Worm (Caenorhabditis elegans) whole organism, L3 larva: ENCODE results near the gene R160.4.

Experiments used
- ZK546.5 ChIP-seq: sonication (generic microtip); optimal IDR thresholded peaks from 2 replicates; lab custom pipeline; 2017; ENCODE audit warnings: missing biosample characterization, missing genetic modification characterization
- ceh-28 ChIP-seq: fragments of 150-350 bp; optimal IDR thresholded peaks from 2 replicates; lab custom pipeline; 2014; ENCODE audit warnings: missing biosample characterization, missing genetic modification reagents, missing genetic modification characterization
- ceh-82 ChIP-seq: fragments of 150-350 bp; optimal IDR thresholded peaks from 2 replicates; lab custom pipeline; 2014; ENCODE audit warnings: missing biosample characterization, missing genetic modification characterization
- ceh-9 ChIP-seq: sonication (generic microtip); optimal IDR thresholded peaks from 2 replicates; lab custom pipeline; 2018; ENCODE audit warnings: missing biosample characterization, missing genetic modification characterization
- daf-12 ChIP-seq: fragments of 150-350 bp; optimal IDR thresholded peaks from 2 replicates; lab custom pipeline; 2014; ENCODE audit warnings: missing biosample characterization, missing genetic modification reagents, missing genetic modification characterization
- egl-27 ChIP-seq: sonication (generic microtip); optimal IDR thresholded peaks from 4 replicates; lab custom pipeline; 2017; ENCODE audit warnings: missing biosample characterization, missing genetic modification reagents, missing genetic modification characterization
- egl-5 ChIP-seq: fragments of 150-350 bp; optimal IDR thresholded peaks from 2 replicates; lab custom pipeline; 2017; ENCODE audit warnings: missing biosample characterization, missing genetic modification reagents, missing genetic modification characterization, inconsistent platforms
- elt-1 ChIP-seq: fragments of 150-350 bp; optimal IDR thresholded peaks from 2 replicates; lab custom pipeline; 2014; ENCODE audit warnings: missing biosample characterization, missing genetic modification characterization
- elt-2 ChIP-seq: sonication (generic microtip); optimal IDR thresholded peaks from 2 replicates; lab custom pipeline; 2016; ENCODE audit warnings: missing genetic modification reagents, mild to moderate bottlenecking, missing genetic modification characterization, missing compliant biosample characterization
- eor-1 ChIP-seq, 2 experiments: fragments of 150-350 bp; optimal IDR thresholded peaks; 2 replicates each; lab custom pipeline; 2014 to 2018; ENCODE audit warnings: missing biosample characterization in 2 of 2, missing genetic modification characterization in 2 of 2
- fkh-10 ChIP-seq: sonication (generic microtip); optimal IDR thresholded peaks from 2 replicates; lab custom pipeline; 2017; ENCODE audit warnings: missing biosample characterization, missing genetic modification reagents, missing genetic modification characterization
- fkh-2 ChIP-seq: fragments of 150-350 bp; optimal IDR thresholded peaks from 2 replicates; lab custom pipeline; 2014; ENCODE audit warnings: missing biosample characterization, missing genetic modification reagents, missing genetic modification characterization
- fos-1 ChIP-seq: fragments of 150-350 bp; optimal IDR thresholded peaks from 2 replicates; lab custom pipeline; 2014; ENCODE audit warnings: missing biosample characterization, missing genetic modification characterization
- hmg-11 ChIP-seq: sonication (generic microtip); optimal IDR thresholded peaks from 2 replicates; lab custom pipeline; 2016; ENCODE audit warnings: missing genetic modification characterization, missing compliant biosample characterization
- jun-1 ChIP-seq: fragments of 150-350 bp; optimal IDR thresholded peaks from 2 replicates; lab custom pipeline; 2014; ENCODE audit warnings: missing biosample characterization, missing genetic modification reagents, missing genetic modification characterization
- lin-15B ChIP-seq: fragments of 150-350 bp; optimal IDR thresholded peaks from 2 replicates; lab custom pipeline; 2014; ENCODE audit warnings: missing biosample characterization, missing genetic modification characterization
- lin-39 ChIP-seq: fragments of 150-350 bp; optimal IDR thresholded peaks from 2 replicates; lab custom pipeline; 2018; ENCODE audit warnings: missing biosample characterization, missing genetic modification reagents, missing genetic modification characterization
- lsy-12 ChIP-seq: sonication (generic microtip); optimal IDR thresholded peaks from 2 replicates; lab custom pipeline; 2016; ENCODE audit warnings: mild to moderate bottlenecking, missing genetic modification characterization, missing compliant biosample characterization
- mml-1 ChIP-seq: fragments of 150-350 bp; sonication (generic microtip); optimal IDR thresholded peaks from 3 replicates; lab custom pipeline; 2014; ENCODE audit warnings: missing biosample characterization, missing genetic modification characterization
- nhr-11 ChIP-seq: fragments of 150-350 bp; optimal IDR thresholded peaks from 2 replicates; lab custom pipeline; 2014; ENCODE audit warnings: missing biosample characterization, missing genetic modification characterization
- nhr-23 ChIP-seq: fragments of 150-350 bp; optimal IDR thresholded peaks from 2 replicates; lab custom pipeline; 2014; ENCODE audit warnings: missing biosample characterization, missing genetic modification reagents, missing genetic modification characterization
- nhr-237 ChIP-seq: fragments of 150-350 bp; optimal IDR thresholded peaks from 2 replicates; lab custom pipeline; 2014; ENCODE audit warnings: missing biosample characterization, missing genetic modification characterization
- nhr-25 ChIP-seq: sonication (generic microtip); optimal IDR thresholded peaks from 2 replicates; lab custom pipeline; 2017; ENCODE audit warnings: missing biosample characterization, missing genetic modification characterization
- nhr-43 ChIP-seq: sonication (generic microtip); optimal IDR thresholded peaks from 2 replicates; lab custom pipeline; 2016; ENCODE audit warnings: mild to moderate bottlenecking, missing genetic modification characterization, missing compliant biosample characterization; ENCODE audit not compliant: poor library complexity, severe bottlenecking
- nhr-67 ChIP-seq: fragments of 150-350 bp; optimal IDR thresholded peaks from 2 replicates; lab custom pipeline; 2014; ENCODE audit warnings: missing biosample characterization, missing genetic modification characterization
- nhr-76 ChIP-seq: fragments of 150-350 bp; sonication (generic microtip); optimal IDR thresholded peaks from 5 replicates; lab custom pipeline; 2014; ENCODE audit warnings: missing biosample characterization, missing genetic modification characterization
- nhr-77 ChIP-seq: fragments of 150-350 bp; optimal IDR thresholded peaks from 2 replicates; lab custom pipeline; 2014; ENCODE audit warnings: missing biosample characterization, missing genetic modification characterization
- pha-4 ChIP-seq: fragments of 150-350 bp; optimal IDR thresholded peaks from 2 replicates; lab custom pipeline; 2014; ENCODE audit warnings: missing biosample characterization, missing genetic modification reagents, missing genetic modification characterization
- pqm-1 ChIP-seq: fragments of 150-350 bp; optimal IDR thresholded peaks from 2 replicates; lab custom pipeline; 2017; ENCODE audit warnings: missing biosample characterization, missing genetic modification characterization, inconsistent platforms
- sea-2 ChIP-seq: fragments of 150-350 bp; sonication (generic microtip); optimal IDR thresholded peaks from 4 replicates; lab custom pipeline; 2014; ENCODE audit warnings: missing biosample characterization, missing genetic modification reagents, missing genetic modification characterization
- snpc-4 ChIP-seq: fragments of 150-350 bp; optimal IDR thresholded peaks from 2 replicates; lab custom pipeline; 2014; ENCODE audit warnings: missing biosample characterization, missing genetic modification characterization
- tbx-2 ChIP-seq: sonication (generic microtip); optimal IDR thresholded peaks from 2 replicates; lab custom pipeline; 2016; ENCODE audit warnings: mild to moderate bottlenecking, missing genetic modification characterization, missing compliant biosample characterization
- unc-39 ChIP-seq: sonication (generic microtip); optimal IDR thresholded peaks from 4 replicates; lab custom pipeline; 2017; ENCODE audit warnings: missing biosample characterization, missing genetic modification characterization
- unc-62 ChIP-seq: fragments of 150-350 bp; sonication (generic microtip); optimal IDR thresholded peaks from 4 replicates; lab custom pipeline; 2014; ENCODE audit warnings: missing biosample characterization, missing genetic modification reagents, missing genetic modification characterization
- zag-1 ChIP-seq: fragments of 150-350 bp; optimal IDR thresholded peaks from 2 replicates; lab custom pipeline; 2014; ENCODE audit warnings: missing biosample characterization, missing genetic modification characterization
- ztf-11 ChIP-seq: fragments of 150-350 bp; optimal IDR thresholded peaks from 2 replicates; lab custom pipeline; 2014; ENCODE audit warnings: missing biosample characterization, missing genetic modification characterization

Gene R160.4

DNA sequence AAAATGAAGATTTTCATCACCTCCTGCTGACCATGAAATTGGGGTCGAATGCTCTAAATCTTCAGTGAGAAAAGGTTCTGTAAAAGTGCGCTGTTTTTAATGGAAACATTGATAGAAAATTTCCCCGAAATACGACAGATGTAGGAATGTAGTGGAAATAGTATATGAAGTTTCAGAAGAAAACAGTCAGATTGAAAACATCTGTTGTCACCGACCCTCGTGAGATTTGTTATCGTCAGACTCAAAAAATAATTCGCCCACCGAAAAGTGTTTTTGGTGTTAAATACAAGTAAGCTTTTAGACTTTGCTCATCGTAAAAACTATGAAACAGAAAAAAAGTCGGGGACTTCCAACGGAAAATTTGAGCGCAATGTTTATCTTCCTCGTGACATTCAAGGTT lies 3.8 kb downstream of the R160.4 start, which contains the start of gene F14H12.8:
TSS of gene F14H12.8 (minus strand) at position 101 of the 400 bp plus-strand sequence.
- no peak for TF ChIP-seq lsy-12
- no peak for TF ChIP-seq daf-12 (tag; lab: Kevin White, UChicago)
- no peak for TF ChIP-seq tbx-2 (tag; lab: Kevin White, UChicago)
- no peak for TF ChIP-seq lin-15B
- TF ChIP-seq fos-1 (tag; lab: Kevin White, UChicago): no peak
- TF ChIP-seq eor-1 (tag; optimal IDR thresholded peaks at IDR 0.05; lab: Kevin White, UChicago): no peak
- no peak for TF ChIP-seq nhr-77 (tag; lab: Kevin White, UChicago)
- TF ChIP-seq hmg-11 (tag; lab: Kevin White, UChicago): no peak
- no peak for TF ChIP-seq pqm-1 (tag; lab: Kevin White, UChicago)
- TF ChIP-seq mml-1 (tag; lab: Kevin White, UChicago): no peak

DNA sequence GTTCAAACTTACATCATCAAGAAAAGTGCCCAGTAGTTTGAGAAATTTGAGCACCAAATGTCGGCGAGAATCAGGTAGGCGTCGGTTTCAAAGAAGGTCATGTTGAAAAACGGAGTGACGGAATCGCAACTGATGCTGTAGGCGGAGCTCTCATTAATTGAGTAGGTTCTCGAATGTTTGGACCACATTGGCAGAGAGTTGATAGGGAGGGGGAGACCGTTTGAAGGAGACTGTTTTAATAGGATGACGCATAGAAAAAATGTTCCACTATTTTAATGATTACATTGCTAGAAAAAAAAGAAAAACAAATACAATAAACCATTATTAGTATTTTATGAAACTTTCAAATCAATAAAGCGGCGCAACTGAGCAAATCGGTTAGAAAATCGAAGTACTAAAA lies 5.5 kb downstream of the R160.4 start, which contains the start of gene F14H12.17:
TSS of gene F14H12.17 (minus strand) at position 101 of the 400 bp plus-strand sequence.
- TF ChIP-seq unc-62 (GFP tag; lab: Kevin White, UChicago) (no peak), jun-1 (tag; lab: Kevin White, UChicago) (no peak), ceh-82 (tag; lab: Kevin White, UChicago) (no peak), lsy-12 (no peak), pqm-1 (tag; lab: Kevin White, UChicago) (no peak), nhr-25 (tag; lab: Kevin White, UChicago) (no peak), ceh-9 (tag; lab: Kevin White, UChicago) (no peak)

DNA sequence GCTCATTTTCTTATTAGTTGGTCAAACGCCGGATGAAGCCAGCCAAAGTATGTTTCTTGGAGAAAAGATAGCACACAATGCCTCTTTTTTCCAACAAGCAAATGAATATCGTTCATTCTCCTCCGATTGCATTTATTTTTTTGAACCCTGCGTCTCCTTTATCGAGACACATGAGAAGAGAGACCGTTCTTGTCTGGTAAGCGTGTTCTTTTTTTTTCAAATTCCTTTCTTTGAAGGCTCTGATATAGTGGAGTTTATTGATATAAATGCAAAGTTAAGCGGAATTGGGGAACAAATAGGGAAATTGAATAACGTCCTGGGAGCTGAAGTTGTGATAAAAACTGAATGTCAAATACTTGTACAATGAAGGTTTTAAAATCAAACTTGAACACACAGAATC lies 6.2 kb downstream of the R160.4 start, which contains the start of gene F14H12.7:
TSS of gene F14H12.7 (minus strand) at position 101 of the 400 bp plus-strand sequence.
- no peak for TF ChIP-seq sea-2 (GFP tag; lab: Kevin White, UChicago)
- TF ChIP-seq ceh-82 (tag; lab: Kevin White, UChicago): no peak
- no peak for TF ChIP-seq fkh-2 (tag; lab: Kevin White, UChicago)
- TF ChIP-seq zag-1: no peak
- TF ChIP-seq ztf-11 (tag; lab: Kevin White, UChicago): no peak
- TF ChIP-seq eor-1 (tag; optimal IDR thresholded peaks at IDR 0.05; lab: Kevin White, UChicago): no peak
- no peak for TF ChIP-seq ceh-9 (tag; lab: Kevin White, UChicago)
- no peak for TF ChIP-seq ceh-28 (tag; lab: Kevin White, UChicago)
- TF ChIP-seq nhr-237 (tag; lab: Kevin White, UChicago): no peak
- no peak for TF ChIP-seq elt-1
- no peak for TF ChIP-seq pha-4 (tag; lab: Kevin White, UChicago)
- TF ChIP-seq nhr-11 (tag; lab: Kevin White, UChicago): no peak
- TF ChIP-seq snpc-4: no peak
- no peak for TF ChIP-seq lin-15B

DNA sequence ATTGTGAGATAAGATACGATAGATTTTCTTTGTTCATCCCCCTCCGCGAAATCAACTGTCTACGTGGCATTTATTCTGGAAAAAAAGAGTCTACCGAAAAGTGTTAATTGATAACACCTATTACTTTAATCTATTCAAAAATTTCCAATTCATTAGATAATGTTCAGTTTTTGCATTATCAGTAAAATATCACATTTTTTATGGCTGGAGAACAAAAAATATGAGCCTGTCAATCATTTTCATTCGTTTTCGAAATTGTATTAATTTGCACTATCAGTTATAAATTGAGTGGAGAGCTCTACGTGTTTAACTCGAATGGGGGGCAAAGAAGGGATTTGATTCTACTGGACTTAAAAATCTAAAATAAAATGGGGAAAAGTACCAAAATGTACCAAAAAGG lies 9.7 kb downstream of the R160.4 start:
- TF ChIP-seq elt-2: peak; percentile 61
- no peak for TF ChIP-seq unc-39 (tag; lab: Kevin White, UChicago)
- TF ChIP-seq, all 47 proteins: peak for 1

DNA sequence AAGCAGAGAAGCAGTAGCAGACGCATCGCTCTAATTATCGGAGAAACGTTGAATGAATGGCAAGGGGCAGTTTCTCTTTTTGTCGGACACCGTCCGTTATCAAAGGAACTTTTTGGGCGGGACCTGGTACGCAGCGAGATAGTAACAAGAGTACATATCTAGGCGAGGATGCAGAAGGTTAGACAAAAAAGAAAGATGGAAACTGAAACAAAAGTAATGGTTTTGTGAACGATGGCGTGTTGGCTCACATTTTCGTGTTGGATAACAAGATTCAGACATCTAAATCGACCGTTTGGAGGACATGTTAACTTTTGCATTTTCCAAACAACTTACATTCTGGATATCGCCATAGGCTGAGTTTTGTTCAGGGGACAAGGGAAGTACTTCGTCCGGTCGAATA lies 11.2 kb downstream of the R160.4 start, which contains the start of gene F14H12.6:
TSS of gene F14H12.6 (minus strand) at position 101 of the 400 bp plus-strand sequence.
- TF ChIP-seq ceh-82 (tag; lab: Kevin White, UChicago) (no peak), egl-5 (tag; lab: Kevin White, UChicago) (no peak), fkh-10 (GFP tag; lab: Kevin White, UChicago) (no peak), hmg-11 (tag; lab: Kevin White, UChicago) (no peak), ZK546.5 (tag; lab: Kevin White, UChicago) (no peak), nhr-76 (tag; lab: Kevin White, UChicago) (no peak), lin-39 (tag; lab: Kevin White, UChicago) (no peak), nhr-77 (tag; lab: Kevin White, UChicago) (no peak), nhr-23 (tag; lab: Kevin White, UChicago) (no peak)

DNA sequence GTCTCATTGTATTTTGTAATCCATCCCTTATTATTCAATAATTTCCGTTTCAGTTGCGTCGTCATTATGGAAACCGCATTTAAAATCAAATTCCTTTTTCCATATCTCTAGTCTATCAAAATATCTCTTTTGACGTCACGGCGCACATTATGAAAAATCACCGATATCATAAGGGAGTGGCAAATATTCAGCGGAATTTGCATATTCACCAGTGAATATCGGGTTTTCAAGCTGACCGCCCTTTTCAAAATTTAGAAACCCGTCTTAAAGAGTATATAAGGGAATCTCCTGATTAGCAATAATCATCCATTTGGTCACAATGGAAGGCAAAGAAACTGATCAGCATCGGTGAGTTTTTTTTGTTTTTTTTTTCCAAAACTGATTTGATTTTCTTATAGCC lies 15.4 kb downstream of the R160.4 start, which contains the start of gene col-165:
TSS of gene col-165 (plus strand) at position 301 of the 400 bp plus-strand sequence.
- TF ChIP-seq elt-2 (no peak), ceh-9 (tag; lab: Kevin White, UChicago) (no peak), nhr-76 (tag; lab: Kevin White, UChicago) (no peak), nhr-67 (tag; lab: Kevin White, UChicago) (no peak), tbx-2 (tag; lab: Kevin White, UChicago) (no peak), pqm-1 (tag; lab: Kevin White, UChicago) (no peak), nhr-43 (tag; lab: Kevin White, UChicago) (no peak), egl-27 (no peak), fkh-10 (GFP tag; lab: Kevin White, UChicago) (no peak), ceh-28 (tag; lab: Kevin White, UChicago) (no peak), fkh-2 (tag; lab: Kevin White, UChicago) (no peak), jun-1 (tag; lab: Kevin White, UChicago) (no peak), eor-1 (tag; optimal IDR thresholded peaks at IDR 0.05; lab: Kevin White, UChicago) (no peak)
- TF ChIP-seq, all 47 proteins: peak for 0
